Worm (Caenorhabditis elegans): Measurements from ENCODE around the gene F53G2.2.
A peak's percentile ranks its signal among the peaks of the same experiment; 100 is the strongest.

Gene F53G2.2

ce11 chrII:2483507-2483906 is 1.8 kb downstream of the F53G2.2 start, which contains the start of gene F53G2.13:
Gene F53G2.13, plus strand, starts transcription at chrII:2483807.
- TF ChIP-seq elt-3 (tag; optimal IDR thresholded peaks at IDR 0.05) (no peak), R02D3.7 (tag; optimal IDR thresholded peaks at IDR 0.05) (no peak), crh-2 (tag; optimal IDR thresholded peaks at IDR 0.05) (no peak), Y55F3AM.14 (GFP tag; optimal IDR thresholded peaks at IDR 0.05) (no peak), nhr-129 (tag; optimal IDR thresholded peaks at IDR 0.05) (no peak), C34F6.9 (tag; optimal IDR thresholded peaks at IDR 0.05) (no peak), mab-5 (tag; optimal IDR thresholded peaks at IDR 0.05) (no peak), mbf-1 (tag; optimal IDR thresholded peaks at IDR 0.05) (no peak), zag-1 (tag; optimal IDR thresholded peaks at IDR 0.05) (no peak), elt-1 (tag; optimal IDR thresholded peaks at IDR 0.05) (no peak), nhr-11 (tag; optimal IDR thresholded peaks at IDR 0.05) (no peak), egl-27 (tag; optimal IDR thresholded peaks at IDR 0.05) (no peak), peb-1 (tag; optimal IDR thresholded peaks at IDR 0.05) (no peak), lin-11 (tag; optimal IDR thresholded peaks at IDR 0.05) (no peak), nhr-6 (tag; optimal IDR thresholded peaks at IDR 0.05) (no peak)

ce11 chrII:2488386-2488785 is 6.7 kb downstream of the F53G2.2 start, which contains the start of gene F53G2.1:
Gene F53G2.1, plus strand, starts transcription at chrII:2488686.
- TF ChIP-seq nhr-23 (tag; optimal IDR thresholded peaks at IDR 0.05) (no peak), alr-1 (tag; optimal IDR thresholded peaks at IDR 0.05) (no peak), ceh-16 (tag; optimal IDR thresholded peaks at IDR 0.05) (no peak), lsy-2 (tag; optimal IDR thresholded peaks at IDR 0.05) (no peak), sma-9 (GFP tag; optimal IDR thresholded peaks at IDR 0.05) (no peak), sma-9 (tag; optimal IDR thresholded peaks at IDR 0.05) (no peak), C34F6.9 (tag; optimal IDR thresholded peaks at IDR 0.05) (no peak), nhr-21 (tag; optimal IDR thresholded peaks at IDR 0.05) (no peak), zag-1 (tag; optimal IDR thresholded peaks at IDR 0.05) (no peak), R02D3.7 (tag; optimal IDR thresholded peaks at IDR 0.05) (no peak), mdl-1 (tag; optimal IDR thresholded peaks at IDR 0.05) (no peak), mbf-1 (tag; optimal IDR thresholded peaks at IDR 0.05) (no peak)

ce11 chrII:2503703-2504430 is 22.1 kb downstream of the F53G2.2 start:
- TF ChIP-seq zag-1 (tag; optimal IDR thresholded peaks at IDR 0.05), result no peak
- peak; percentile 16 for TF ChIP-seq gmeb-1 (tag; optimal IDR thresholded peaks at IDR 0.05)
- TF ChIP-seq ama-1 (optimal IDR thresholded peaks at IDR 0.05), result no peak
- no peak for TF ChIP-seq ztf-1 (GFP tag; conservative IDR thresholded peaks at IDR 0.05)
- no peak for TF ChIP-seq nhr-21 (tag; optimal IDR thresholded peaks at IDR 0.05)
- no peak for TF ChIP-seq nhr-6 (tag; optimal IDR thresholded peaks at IDR 0.05)
- TF ChIP-seq nhr-77 (tag; optimal IDR thresholded peaks at IDR 0.05), result no peak
- TF ChIP-seq dmd-4 (tag; optimal IDR thresholded peaks at IDR 0.05), result no peak
- no peak for TF ChIP-seq egl-27 (tag; optimal IDR thresholded peaks at IDR 0.05)
- TF ChIP-seq fos-1 (tag; optimal IDR thresholded peaks at IDR 0.05), result peak; percentile 49
- no peak for TF ChIP-seq elt-3 (tag; optimal IDR thresholded peaks at IDR 0.05)

ce11 chrII:2504431-2504928 is 22.8 kb downstream of the F53G2.2 start, which contains the start of gene gbas-1:
Gene gbas-1, plus strand, starts transcription at chrII:2504878.
- TF ChIP-seq sma-3 (GFP tag; optimal IDR thresholded peaks at IDR 0.05), result no peak
- no peak for TF ChIP-seq mab-5 (tag; optimal IDR thresholded peaks at IDR 0.05)
- peak; percentile 89 for TF ChIP-seq gmeb-1 (tag; optimal IDR thresholded peaks at IDR 0.05)
- TF ChIP-seq nhr-77 (tag; optimal IDR thresholded peaks at IDR 0.05), result no peak
- TF ChIP-seq zag-1 (tag; optimal IDR thresholded peaks at IDR 0.05), result no peak
- TF ChIP-seq unc-55 (GFP tag; optimal IDR thresholded peaks at IDR 0.05), result peak; percentile 58
- peak; percentile 52 for TF ChIP-seq C34F6.9 (tag; optimal IDR thresholded peaks at IDR 0.05)
- no peak for TF ChIP-seq mbf-1 (tag; optimal IDR thresholded peaks at IDR 0.05)
- no peak for TF ChIP-seq elt-3 (tag; optimal IDR thresholded peaks at IDR 0.05)
- TF ChIP-seq lsy-2 (tag; optimal IDR thresholded peaks at IDR 0.05), result peak; percentile 2 to 66
- no peak for TF ChIP-seq aly-2 (tag; optimal IDR thresholded peaks at IDR 0.05)
- no peak for TF ChIP-seq elt-1 (tag; optimal IDR thresholded peaks at IDR 0.05)
- no peak for TF ChIP-seq Y55F3AM.14 (GFP tag; optimal IDR thresholded peaks at IDR 0.05)
- no peak for TF ChIP-seq nhr-237 (tag; optimal IDR thresholded peaks at IDR 0.05)
- no peak for TF ChIP-seq ama-1 (optimal IDR thresholded peaks at IDR 0.05)
- no peak for TF ChIP-seq nhr-25 (tag; optimal IDR thresholded peaks at IDR 0.05)
- TF ChIP-seq R02D3.7 (tag; optimal IDR thresholded peaks at IDR 0.05), result no peak
- no peak for TF ChIP-seq nhr-12 (tag; optimal IDR thresholded peaks at IDR 0.05)
- TF ChIP-seq ztf-11 (tag; optimal IDR thresholded peaks at IDR 0.05), result no peak
- no peak for TF ChIP-seq ceh-82 (tag; optimal IDR thresholded peaks at IDR 0.05)
- TF ChIP-seq nhr-23 (tag; optimal IDR thresholded peaks at IDR 0.05), result no peak
- no peak for TF ChIP-seq unc-62 (GFP tag; optimal IDR thresholded peaks at IDR 0.05)
- TF ChIP-seq dmd-4 (tag; optimal IDR thresholded peaks at IDR 0.05), result no peak
- TF ChIP-seq ztf-1 (GFP tag; conservative IDR thresholded peaks at IDR 0.05), result no peak
- no peak for TF ChIP-seq blmp-1 (tag; optimal IDR thresholded peaks at IDR 0.05; ENCODE audit: insufficient read depth)
- no peak for TF ChIP-seq fos-1 (tag; optimal IDR thresholded peaks at IDR 0.05)
- TF ChIP-seq lin-13 (GFP tag; optimal IDR thresholded peaks at IDR 0.05), result peak; percentile 31
- no peak for TF ChIP-seq sma-9 (GFP tag; optimal IDR thresholded peaks at IDR 0.05)
- no peak for TF ChIP-seq sma-9 (tag; optimal IDR thresholded peaks at IDR 0.05)
